Fruit fly (Drosophila melanogaster): Measurements from ENCODE around the gene Jhbp4.

Gene Jhbp4

DNA sequence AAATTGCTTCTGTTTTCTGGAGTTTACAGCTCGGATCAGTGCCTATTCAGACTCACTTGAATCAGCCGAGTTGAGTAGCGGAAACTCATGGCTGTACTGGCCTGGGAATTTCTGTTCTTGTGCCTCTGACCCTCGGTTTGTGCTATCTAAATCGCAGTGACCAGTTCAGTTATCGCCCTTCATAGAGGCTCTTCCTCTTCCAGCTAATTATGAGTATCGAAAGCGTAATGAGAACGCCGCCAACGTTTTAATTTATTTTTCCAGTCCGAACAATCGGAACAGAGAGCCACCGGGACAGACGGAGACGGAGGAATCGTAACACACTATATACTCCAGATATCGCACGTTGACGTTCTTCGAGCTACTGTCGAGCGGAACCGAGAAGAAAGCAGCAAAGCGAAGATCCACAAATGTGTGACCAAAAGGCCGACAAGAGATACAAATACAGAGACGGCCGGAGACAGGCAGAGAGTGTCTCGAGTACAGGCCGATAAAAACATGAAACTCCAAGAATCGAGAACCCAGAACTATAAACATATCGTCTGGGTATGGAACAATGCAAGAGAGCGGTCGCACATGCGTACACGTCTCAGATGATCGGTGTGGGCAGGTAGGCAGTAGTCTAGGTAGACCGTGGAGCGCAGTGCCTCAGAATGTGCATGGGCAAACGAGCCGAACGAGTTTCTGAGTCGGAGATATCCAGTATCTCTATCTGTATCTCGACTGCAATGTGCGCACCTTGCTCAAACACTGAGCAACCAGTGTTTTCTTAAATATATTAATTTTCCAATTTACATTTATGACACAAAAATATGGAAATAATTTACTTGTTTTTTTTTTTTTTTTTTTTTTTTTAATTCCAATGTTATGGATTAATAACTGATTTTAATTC lies 28.6 kb downstream of the Jhbp4 start (continued):
- TF ChIP-seq CG2120 (GFP tag; optimal IDR thresholded peaks at IDR 0.05): peak; percentile 36
- TF ChIP-seq Six4 (GFP tag; optimal IDR thresholded peaks at IDR 0.05): peak; percentile 73
- peak in 1 of 2 experiments; percentile 72 for TF ChIP-seq Hr78 (GFP tag; optimal IDR thresholded peaks at IDR 0.05)
- TF ChIP-seq CG15073 (GFP tag; optimal IDR thresholded peaks at IDR 0.05): no peak
- TF ChIP-seq CG10979 (tag; optimal IDR thresholded peaks at IDR 0.05): peak; percentile 80
- no peak for TF ChIP-seq CkIIα-i1 (GFP tag; IDR thresholded peaks at IDR 0.05)
- peak; percentile 43; the same call in 1 of the 2 replicates for TF ChIP-seq sob (GFP tag; IDR thresholded peaks at IDR 0.05)
- no peak for TF ChIP-seq CG4282 (GFP tag; optimal IDR thresholded peaks at IDR 0.05)
- peak; percentile 71 for TF ChIP-seq tap (tag; optimal IDR thresholded peaks at IDR 0.05)
- no peak for TF ChIP-seq crol (GFP tag; IDR thresholded peaks at IDR 0.05)
- TF ChIP-seq CG11093 (GFP tag; IDR thresholded peaks at IDR 0.05): peak; percentile 75; the same call in 2 of the 3 replicates
- peak; percentile 91 for TF ChIP-seq CG17328 (GFP tag; IDR thresholded peaks at IDR 0.05)
- TF ChIP-seq chn (GFP tag; optimal IDR thresholded peaks at IDR 0.05): peak; percentile 6
- TF ChIP-seq CG17612 (GFP tag; IDR thresholded peaks at IDR 0.05): no peak
- TF ChIP-seq Aef1 (GFP tag; IDR thresholded peaks at IDR 0.05): no peak
- peak; percentile 12 for TF ChIP-seq CG17568 (GFP tag; optimal IDR thresholded peaks at IDR 0.05)
- TF ChIP-seq amos (GFP tag; IDR thresholded peaks at IDR 0.05; ENCODE audit: partially characterized antibody): no peak
- TF ChIP-seq gce (GFP tag; IDR thresholded peaks at IDR 0.05): 0 out of 3 replicates have a peak, but pooled peaks have one; percentile 35
- TF ChIP-seq CG2875 (GFP tag; optimal IDR thresholded peaks at IDR 0.05): peak; percentile 52
- TF ChIP-seq CG14965 (GFP tag; optimal IDR thresholded peaks at IDR 0.05; ENCODE audit: borderline replicate concordance): no peak
- peak; percentile 84 for TF ChIP-seq CG4424 (GFP tag; optimal IDR thresholded peaks at IDR 0.05)
- no peak for TF ChIP-seq fru (optimal IDR thresholded peaks at IDR 0.05)
- no peak for TF ChIP-seq fd64A (GFP tag; optimal IDR thresholded peaks at IDR 0.05)
- peak; percentile 92 for TF ChIP-seq CG18262 (tag; optimal IDR thresholded peaks at IDR 0.05)
- peak; percentile 76 for TF ChIP-seq gem (tag; optimal IDR thresholded peaks at IDR 0.05)
- no peak for TF ChIP-seq HHEX (GFP tag; optimal IDR thresholded peaks at IDR 0.05)
- TF ChIP-seq CG17186 (GFP tag; optimal IDR thresholded peaks at IDR 0.05): no peak
- no peak for TF ChIP-seq CG9797 (GFP tag; optimal IDR thresholded peaks at IDR 0.05)
- TF ChIP-seq CG8765 (GFP tag; IDR thresholded peaks at IDR 0.05): no peak; the same call in 1 of the 2 replicates
- no peak for TF ChIP-seq CG8359 (GFP tag; optimal IDR thresholded peaks at IDR 0.05; ENCODE audit: borderline replicate concordance)
- no peak for TF ChIP-seq gsb (GFP tag; IDR thresholded peaks at IDR 0.05)
- TF ChIP-seq CG8944 (GFP tag; optimal IDR thresholded peaks at IDR 0.05): no peak
- peak; percentile 30 for TF ChIP-seq CG12219 (GFP tag; optimal IDR thresholded peaks at IDR 0.05)
- TF ChIP-seq Mes4 (GFP tag; optimal IDR thresholded peaks at IDR 0.05): peak; percentile 54
- no peak for TF ChIP-seq Fer1 (GFP tag; optimal IDR thresholded peaks at IDR 0.05)
- TF ChIP-seq Fer3 (tag; optimal IDR thresholded peaks at IDR 0.05): no peak
- TF ChIP-seq Gug (GFP tag; IDR thresholded peaks at IDR 0.05): peak; percentile 21; the same call in 1 of the 4 replicates
- peak; percentile 76 for TF ChIP-seq D19A (tag; optimal IDR thresholded peaks at IDR 0.05)
- TF ChIP-seq CG8924 (tag; optimal IDR thresholded peaks at IDR 0.05): peak; percentile 86
- peak; percentile 56 for TF ChIP-seq psq (GFP tag; optimal IDR thresholded peaks at IDR 0.05)
- no peak for TF ChIP-seq CG1603 (tag; optimal IDR thresholded peaks at IDR 0.05)
- peak in 1 of 2 experiments; percentile 70 for TF ChIP-seq chif (GFP tag; optimal IDR thresholded peaks at IDR 0.05)
- 0 out of 2 replicates have a peak, but pooled peaks have one; percentile 14 for TF ChIP-seq CG7372 (GFP tag; IDR thresholded peaks at IDR 0.05)
- peak; percentile 66; the same call in 1 of the 2 replicates for TF ChIP-seq seq (GFP tag; IDR thresholded peaks at IDR 0.05)
- peak; percentile 61 for TF ChIP-seq CG14667 (GFP tag; IDR thresholded peaks at IDR 0.05)
- peak; percentile 81 for TF ChIP-seq zfh1 (GFP tag; IDR thresholded peaks at IDR 0.05)
- TF ChIP-seq repo (GFP tag; optimal IDR thresholded peaks at IDR 0.05): no peak
- TF ChIP-seq kay (GFP tag; optimal IDR thresholded peaks at IDR 0.05): peak; percentile 63
- TF ChIP-seq NK7.1 (GFP tag; optimal IDR thresholded peaks at IDR 0.05): no peak
